Fruit fly (Drosophila melanogaster) whole organism, prepupa: Measurements from ENCODE around the gene CG7945.
A peak's percentile ranks its signal among the peaks of the same experiment; 100 is the strongest.

Source experiments
- Blimp-1 ChIP-seq: fragments of 200-800 bp; sonication (Bioruptor generic); optimal IDR thresholded peaks from 3 replicates; lab custom pipeline; 2017; ENCODE audit warnings: missing biosample characterization, missing genetic modification characterization, mild to moderate bottlenecking, moderate library complexity, missing genetic modification reagents
- CG31627 ChIP-seq: fragments of 200-800 bp; sonication (Bioruptor generic); optimal IDR thresholded peaks from 3 replicates; lab custom pipeline; 2016; ENCODE audit warnings: missing biosample characterization, missing genetic modification characterization
- CG34406 ChIP-seq: fragments of 200-800 bp; sonication (Bioruptor generic); optimal IDR thresholded peaks from 3 replicates; lab custom pipeline; 2016; ENCODE audit warnings: missing biosample characterization, missing genetic modification characterization
- CG3919 ChIP-seq: fragments of 200-800 bp; sonication (Bioruptor generic); optimal IDR thresholded peaks from 3 replicates; lab custom pipeline; 2016; ENCODE audit warnings: missing biosample characterization, missing genetic modification characterization
- CG6792 ChIP-seq: fragments of 200-800 bp; sonication (Bioruptor generic); optimal IDR thresholded peaks from 3 replicates; lab custom pipeline; 2016; ENCODE audit warnings: missing biosample characterization, missing genetic modification characterization
- CG6854 ChIP-seq: fragments of 200-800 bp; sonication (Bioruptor generic); optimal IDR thresholded peaks from 2 replicates; lab custom pipeline; 2017; ENCODE audit warnings: missing biosample characterization, mild to moderate bottlenecking, missing genetic modification characterization
- CG8119 ChIP-seq: fragments of 200-800 bp; sonication (Bioruptor generic); IDR thresholded peaks from 3 replicates; pipeline ENCODE4 v1.3.6; 2022; ENCODE audit warnings: missing biosample characterization, missing genetic modification characterization
- CG8632 ChIP-seq: fragments of 200-800 bp; sonication (Bioruptor generic); optimal IDR thresholded peaks from 3 replicates; lab custom pipeline; 2016; ENCODE audit warnings: missing biosample characterization, missing genetic modification characterization
- Sox102F ChIP-seq: fragments of 200-800 bp; sonication (Bioruptor generic); optimal IDR thresholded peaks from 2 replicates; lab custom pipeline; 2016; ENCODE audit warnings: missing biosample characterization, mild to moderate bottlenecking, missing genetic modification characterization
- Sox15 ChIP-seq: fragments of 200-800 bp; sonication (Bioruptor generic); optimal IDR thresholded peaks from 3 replicates; lab custom pipeline; 2016; ENCODE audit warnings: missing biosample characterization, missing genetic modification characterization
- cyc ChIP-seq: fragments of 200-800 bp; sonication (Bioruptor generic); optimal IDR thresholded peaks from 3 replicates; lab custom pipeline; 2016; ENCODE audit warnings: missing biosample characterization, missing genetic modification characterization
- ss ChIP-seq, 2 experiments: fragments of 200-800 bp; sonication (Bioruptor generic); optimal IDR thresholded peaks; 2 replicates in 1 of 2; 3 replicates in 1 of 2; lab custom pipeline; 2017 to 2018; ENCODE audit warnings: mild to moderate bottlenecking in 2 of 2, missing biosample characterization in 2 of 2, missing genetic modification characterization in 2 of 2, moderate library complexity in 1 of 2
- vri ChIP-seq: fragments of 200-800 bp; sonication (Bioruptor generic); optimal IDR thresholded peaks from 3 replicates; lab custom pipeline; 2016; ENCODE audit warnings: missing biosample characterization, mild to moderate bottlenecking, missing genetic modification characterization

dm6 chr3L:15553993-15554644 is 30.2 kb upstream of the CG7945 start, which contains the start of gene AGO2:
- no peak for TF ChIP-seq CG34406 (GFP tag; lab: Kevin White, UChicago)
- TF ChIP-seq CG31627 (GFP tag; lab: Kevin White, UChicago) = no peak
- TF ChIP-seq ss (GFP tag; optimal IDR thresholded peaks at IDR 0.05; lab: Kevin White, UChicago) = peak in 1 of 2 experiments; percentile 94
- TF ChIP-seq cyc (GFP tag; lab: Kevin White, UChicago) = no peak
- peak; percentile 30 for TF ChIP-seq vri (GFP tag; lab: Kevin White, UChicago)
- peak; percentile 56 for TF ChIP-seq Blimp-1 (GFP tag; lab: Kevin White, UChicago)
- no peak for TF ChIP-seq CG6792 (GFP tag; lab: Kevin White, UChicago)
- TF ChIP-seq Sox15 = no peak
- TF ChIP-seq Sox102F (GFP tag; lab: Kevin White, UChicago) = no peak
- peak; percentile 85 for TF ChIP-seq CG3919 (GFP tag; lab: Kevin White, UChicago)
- no peak for TF ChIP-seq CG8119 (GFP tag; lab: Robert Waterston, UW)
- no peak for TF ChIP-seq CG8632 (GFP tag; lab: Kevin White, UChicago)
- peak; percentile 67 for TF ChIP-seq CG6854 (GFP tag; lab: Kevin White, UChicago)
